Fruit fly (Drosophila melanogaster): ENCODE results near the gene Fbw5.

- TF ChIP-seq Myc (optimal IDR thresholded peaks at IDR 0.05) (no peak), psq (optimal IDR thresholded peaks at IDR 0.05) (no peak)
Measured at dm6 chr2L:6046865-6047264, 18.9 kb downstream of the Fbw5 start.
